Worm (Caenorhabditis elegans) whole organism, L2 larva: ENCODE data around the gene cyb-2.1.

Experiments used
- fos-1 ChIP-seq: fragments of 150-350 bp; optimal IDR thresholded peaks from 2 replicates; lab custom pipeline; 2014; ENCODE audit warnings: missing biosample characterization, missing genetic modification characterization
- nhr-12 ChIP-seq: fragments of 150-350 bp; optimal IDR thresholded peaks from 2 replicates; lab custom pipeline; 2014; ENCODE audit warnings: missing biosample characterization, missing genetic modification characterization
- unc-39 ChIP-seq: fragments of 150-350 bp; optimal IDR thresholded peaks from 2 replicates; lab custom pipeline; 2014; ENCODE audit warnings: missing biosample characterization, missing genetic modification characterization

DNA sequence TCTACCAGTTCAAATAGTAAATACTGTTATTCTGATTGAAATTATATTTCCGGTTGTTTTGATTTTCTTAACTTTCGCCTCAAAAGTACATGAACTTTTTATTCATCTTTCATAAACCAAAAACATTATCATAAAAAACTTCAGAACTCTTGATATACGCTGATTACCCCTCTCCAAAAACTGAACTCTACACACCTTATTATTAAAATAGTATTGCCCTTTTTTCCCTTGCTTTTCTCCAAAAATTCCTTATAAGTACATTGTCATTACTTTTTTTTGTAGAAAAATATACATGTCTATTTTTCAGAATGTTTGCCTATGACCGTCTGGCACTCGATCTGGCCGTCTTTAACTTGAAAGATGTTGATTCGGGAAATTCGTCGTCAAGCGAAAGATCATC is 4.0 kb upstream of the cyb-2.1 start, which contains the start of gene Y43E12A.2:
- TF ChIP-seq unc-39 (tag; lab: Kevin White, UChicago) (no peak), fos-1 (no peak), nhr-12 (tag; lab: Kevin White, UChicago) (no peak)
